Fruit fly (Drosophila melanogaster) whole organism, wandering third instar larva: ENCODE measurements around the gene CG5828.

Experiments used
- Abd-B ChIP-seq: fragments of >200 bp; optimal IDR thresholded peaks from 2 replicates; lab custom pipeline; 2017; ENCODE audit warnings: missing biosample characterization, missing genetic modification characterization
- Mio ChIP-seq: sonication (Bioruptor generic); optimal IDR thresholded peaks from 2 replicates; lab custom pipeline; 2016; ENCODE audit warnings: missing biosample characterization, missing genetic modification characterization
- Myc ChIP-seq: fragments of >200 bp; optimal IDR thresholded peaks from 2 replicates; lab custom pipeline; 2017
- br ChIP-seq: fragments of 200-800 bp; sonication (Bioruptor generic); optimal IDR thresholded peaks from 2 replicates; lab custom pipeline; 2016; ENCODE audit warnings: missing biosample characterization, missing genetic modification characterization
- dmrt93B ChIP-seq: fragments of 200-800 bp; sonication (Bioruptor generic); optimal IDR thresholded peaks from 2 replicates; lab custom pipeline; 2018; ENCODE audit warnings: missing biosample characterization, mild to moderate bottlenecking, missing genetic modification characterization
- lola ChIP-seq: fragments of >200 bp; optimal IDR thresholded peaks from 2 replicates; lab custom pipeline; 2017; ENCODE audit warnings: missing biosample characterization, missing genetic modification characterization
- psq ChIP-seq: fragments of 200-800 bp; sonication (Bioruptor generic); optimal IDR thresholded peaks from 3 replicates; lab custom pipeline; 2017; ENCODE audit warnings: missing biosample characterization, mild to moderate bottlenecking, missing genetic modification characterization, moderate library complexity
- rgr ChIP-seq: fragments of 200-800 bp; sonication (Bioruptor generic); optimal IDR thresholded peaks from 3 replicates; lab custom pipeline; 2016; ENCODE audit warnings: missing biosample characterization, mild to moderate bottlenecking, missing genetic modification characterization
- woc ChIP-seq: sonication (Bioruptor generic); optimal IDR thresholded peaks from 2 replicates; lab custom pipeline; 2016; ENCODE audit warnings: missing biosample characterization, mild to moderate bottlenecking, missing genetic modification characterization

dm6 chr2L:5060952-5061478 lies 32.8 kb upstream of the CG5828 start:
- no peak for TF ChIP-seq Myc (lab: Kevin White, UChicago)
- peak; percentile 52 for TF ChIP-seq woc
- no peak for TF ChIP-seq lola
- peak; percentile 46 for TF ChIP-seq dmrt93B (GFP tag; lab: Kevin White, UChicago)
- peak; percentile 0 for TF ChIP-seq Mio (GFP tag; lab: Kevin White, UChicago)
- TF ChIP-seq psq (GFP tag; lab: Kevin White, UChicago) = peak; percentile 71
- peak; percentile 83 for TF ChIP-seq br
- TF ChIP-seq Abd-B (GFP tag; lab: Kevin White, UChicago) = no peak
- TF ChIP-seq rgr (GFP tag; lab: Kevin White, UChicago) = peak; percentile 85
